Fruit fly (Drosophila melanogaster) whole organism, embryonic: Measurements from ENCODE around the gene Lmpt.

Experiments used
- BEAF-32 ChIP-seq: fragments of 200-800 bp; sonication (Bioruptor generic); optimal IDR thresholded peaks from 3 replicates; lab custom pipeline; 2017; ENCODE audit warnings: missing biosample characterization, missing genetic modification characterization, mild to moderate bottlenecking, moderate library complexity, missing genetic modification reagents
- CG10267 ChIP-seq: fragments of 200-800 bp; sonication (Bioruptor generic); optimal IDR thresholded peaks from 2 replicates; lab custom pipeline; 2018; ENCODE audit warnings: missing biosample characterization, mild to moderate bottlenecking, missing genetic modification characterization, moderate library complexity
- CG10274 ChIP-seq: fragments of 200-800 bp; sonication (Bioruptor generic); optimal IDR thresholded peaks from 3 replicates; lab custom pipeline; 2017; ENCODE audit warnings: missing biosample characterization, mild to moderate bottlenecking, missing genetic modification characterization
- CG10366 ChIP-seq: fragments of 200-800 bp; sonication (Bioruptor generic); IDR thresholded peaks from 2 replicates; pipeline ENCODE4 v1.3.6; 2022; ENCODE audit warnings: missing biosample characterization, missing genetic modification characterization
- CG10959 ChIP-seq: fragments of 200-800 bp; sonication (Bioruptor generic); IDR thresholded peaks from 2 replicates; pipeline ENCODE4 v1.3.6; 2022; ENCODE audit warnings: missing biosample characterization, missing genetic modification characterization
- CG11247 ChIP-seq: fragments of 200-800 bp; sonication (Bioruptor generic); IDR thresholded peaks from 2 replicates; pipeline ENCODE4 v1.3.6; 2022; ENCODE audit warnings: missing biosample characterization, missing genetic modification characterization
- CG11696 ChIP-seq: fragments of 200-800 bp; sonication (Bioruptor generic); IDR thresholded peaks from 2 replicates; pipeline ENCODE4 v1.3.6; 2022; ENCODE audit warnings: missing biosample characterization, missing genetic modification characterization
- CG13296 ChIP-seq: fragments of 200-800 bp; sonication (Bioruptor generic); optimal IDR thresholded peaks from 3 replicates; lab custom pipeline; 2018; ENCODE audit warnings: missing biosample characterization, mild to moderate bottlenecking, missing genetic modification characterization
- CG14014 ChIP-seq: fragments of 200-800 bp; sonication (Bioruptor generic); IDR thresholded peaks from 2 replicates; pipeline ENCODE4 v1.3.6; 2022; ENCODE audit warnings: missing biosample characterization, missing genetic modification characterization
- CG15696 ChIP-seq: fragments of 200-800 bp; sonication (Bioruptor generic); optimal IDR thresholded peaks from 2 replicates; lab custom pipeline; 2019; ENCODE audit warnings: missing biosample characterization, mild to moderate bottlenecking, missing genetic modification characterization, moderate library complexity
- CG1603 ChIP-seq: fragments of 200-800 bp; sonication (Bioruptor generic); optimal IDR thresholded peaks from 2 replicates; lab custom pipeline; 2019; ENCODE audit warnings: missing biosample characterization, mild to moderate bottlenecking, missing genetic modification characterization, moderate library complexity
- CG17328 ChIP-seq: fragments of 200-800 bp; sonication (Bioruptor generic); IDR thresholded peaks from 2 replicates; pipeline ENCODE4 v1.3.6; 2022; ENCODE audit warnings: missing biosample characterization, missing genetic modification characterization
- CG3065 ChIP-seq: fragments of 200-800 bp; sonication (Bioruptor generic); optimal IDR thresholded peaks from 2 replicates; lab custom pipeline; 2016; ENCODE audit warnings: missing biosample characterization, missing genetic modification characterization
- CG31365 ChIP-seq: fragments of 200-800 bp; sonication (Bioruptor generic); optimal IDR thresholded peaks from 2 replicates; lab custom pipeline; 2018; ENCODE audit warnings: missing biosample characterization, mild to moderate bottlenecking, missing genetic modification characterization
- CG3726 ChIP-seq: fragments of 200-800 bp; sonication (Bioruptor generic); IDR thresholded peaks from 3 replicates; pipeline ENCODE4, ENCODE4 v1.3.6; 2022; ENCODE audit warnings: missing biosample characterization, missing genetic modification characterization
- CG43689 ChIP-seq: fragments of 200-800 bp; sonication (Bioruptor generic); IDR thresholded peaks from 2 replicates; pipeline ENCODE4 v1.3.6; 2022; ENCODE audit warnings: missing biosample characterization, missing genetic modification characterization
- CG5180 ChIP-seq: fragments of 200-800 bp; sonication (Bioruptor generic); optimal IDR thresholded peaks from 3 replicates; lab custom pipeline; 2017; ENCODE audit warnings: missing biosample characterization, missing genetic modification characterization, mild to moderate bottlenecking, moderate library complexity, missing genetic modification reagents
- CG6272 ChIP-seq: fragments of 200-800 bp; sonication (Bioruptor generic); IDR thresholded peaks from 2 replicates; pipeline ENCODE4 v1.3.6; 2022; ENCODE audit warnings: missing biosample characterization, missing genetic modification characterization
- CG6654 ChIP-seq: fragments of 200-800 bp; sonication (Bioruptor generic); optimal IDR thresholded peaks from 2 replicates; lab custom pipeline; 2017; ENCODE audit warnings: missing biosample characterization, mild to moderate bottlenecking, missing genetic modification characterization
- CG7786 ChIP-seq: fragments of 200-800 bp; sonication (Bioruptor generic); optimal IDR thresholded peaks from 2 replicates; lab custom pipeline; 2016; ENCODE audit warnings: missing biosample characterization, missing genetic modification characterization
- CG8765 ChIP-seq: fragments of 200-800 bp; sonication (Bioruptor generic); IDR thresholded peaks from 2 replicates; pipeline ENCODE4 v1.3.6; 2022; ENCODE audit warnings: missing biosample characterization, missing genetic modification characterization
- CG9932 ChIP-seq: fragments of 200-800 bp; sonication (Bioruptor generic); IDR thresholded peaks from 2 replicates; pipeline ENCODE4 v1.3.6; 2022; ENCODE audit warnings: missing biosample characterization, missing genetic modification characterization
- Eip74EF ChIP-seq, 2 experiments: fragments of 200-800 bp in 1 of 2; fragments of >200 bp in 1 of 2; sonication (Bioruptor generic) in 1 of 2; optimal IDR thresholded peaks; 2 replicates each; lab custom pipeline; 2017 to 2019; ENCODE audit warnings: missing biosample characterization in 2 of 2, missing genetic modification characterization in 2 of 2, mild to moderate bottlenecking in 1 of 2, moderate library complexity in 1 of 2
- Ets65A ChIP-seq: fragments of 200-800 bp; sonication (Bioruptor generic); peaks from one replicate; lab custom pipeline; 2016; ENCODE audit warnings: missing biosample characterization, missing genetic modification characterization
- GATAe ChIP-seq: fragments of 200-800 bp; sonication (Bioruptor generic); conservative IDR thresholded peaks from 2 replicates; pipeline ENCODE4 v1.3.6; 2022; ENCODE audit warnings: missing biosample characterization, missing genetic modification characterization
- Opbp ChIP-seq: fragments of 200-800 bp; sonication (Bioruptor generic); IDR thresholded peaks from 3 replicates; pipeline ENCODE4 v1.3.6; 2022; ENCODE audit warnings: missing biosample characterization, missing genetic modification characterization; ENCODE audit not compliant: partially characterized antibody
- ac ChIP-seq: fragments of 200-800 bp; sonication (Bioruptor generic); optimal IDR thresholded peaks from 3 replicates; lab custom pipeline; 2017; ENCODE audit warnings: missing biosample characterization, mild to moderate bottlenecking, missing genetic modification characterization
- al ChIP-seq: fragments of 200-800 bp; sonication (Bioruptor generic); IDR thresholded peaks from 2 replicates; pipeline ENCODE4 v1.3.6; 2022; ENCODE audit warnings: missing biosample characterization, missing genetic modification characterization
- cato ChIP-seq: fragments of 200-800 bp; sonication (Bioruptor generic); optimal IDR thresholded peaks from 2 replicates; lab custom pipeline; 2016; ENCODE audit warnings: missing biosample characterization, missing genetic modification characterization, borderline replicate concordance
- chinmo ChIP-seq: fragments of 200-800 bp; sonication (Bioruptor generic); IDR thresholded peaks from 4 replicates; pipeline ENCODE4 v1.3.6; 2022; ENCODE audit warnings: missing biosample characterization, missing genetic modification characterization; ENCODE audit not compliant: partially characterized antibody
- ci ChIP-seq: fragments of 200-800 bp; sonication (Bioruptor generic); IDR thresholded peaks from 3 replicates; pipeline ENCODE4 v1.3.6; 2022; ENCODE audit warnings: missing biosample characterization, missing genetic modification characterization
- croc ChIP-seq: fragments of 200-800 bp; sonication (Bioruptor generic); conservative IDR thresholded peaks from 3 replicates; pipeline ENCODE4 v1.3.6; 2022; ENCODE audit warnings: missing biosample characterization, missing genetic modification characterization
- hkb ChIP-seq, 2 experiments: fragments of 200-800 bp in 1 of 2; fragments of >200 bp in 1 of 2; sonication (Bioruptor generic) in 1 of 2; IDR thresholded peaks in 1 of 2; optimal IDR thresholded peaks in 1 of 2; 2 replicates each; pipeline versions ENCODE4 v1.3.6 to Lab custom; 2017 to 2022; ENCODE audit warnings: missing biosample characterization in 1 of 2, missing genetic modification characterization in 1 of 2
- jumu ChIP-seq: fragments of 200-800 bp; sonication (Bioruptor generic); optimal IDR thresholded peaks from 3 replicates; lab custom pipeline; 2016; ENCODE audit warnings: missing biosample characterization, missing genetic modification characterization
- kay ChIP-seq: fragments of 200-800 bp; sonication (Bioruptor generic); optimal IDR thresholded peaks from 2 replicates; lab custom pipeline; 2016; ENCODE audit warnings: missing biosample characterization, missing genetic modification characterization
- kni ChIP-seq: fragments of 200-800 bp; sonication (Bioruptor generic); optimal IDR thresholded peaks from 3 replicates; lab custom pipeline; 2017; ENCODE audit warnings: mild to moderate bottlenecking, missing biosample characterization, missing genetic modification reagents, missing genetic modification characterization
- lmd ChIP-seq: fragments of 200-800 bp; sonication (Bioruptor generic); IDR thresholded peaks from 2 replicates; pipeline ENCODE4 v1.3.6; 2022; ENCODE audit warnings: missing biosample characterization, missing genetic modification characterization
- maf-S ChIP-seq: fragments of 200-800 bp; sonication (Bioruptor generic); optimal IDR thresholded peaks from 2 replicates; lab custom pipeline; 2016; ENCODE audit warnings: missing biosample characterization, missing genetic modification characterization
- pum ChIP-seq: fragments of 200-800 bp; sonication (Bioruptor generic); optimal IDR thresholded peaks from 2 replicates; lab custom pipeline; 2016; ENCODE audit warnings: missing biosample characterization, missing genetic modification characterization
- pzg ChIP-seq: fragments of 200-800 bp; sonication (Bioruptor generic); optimal IDR thresholded peaks from 3 replicates; lab custom pipeline; 2018; ENCODE audit warnings: missing biosample characterization, mild to moderate bottlenecking, missing genetic modification characterization, moderate library complexity
- scrt ChIP-seq: fragments of 200-800 bp; sonication (Bioruptor generic); optimal IDR thresholded peaks from 2 replicates; lab custom pipeline; 2018; ENCODE audit warnings: missing biosample characterization, mild to moderate bottlenecking, missing genetic modification characterization, moderate library complexity
- sens-2 ChIP-seq: fragments of 200-800 bp; sonication (Bioruptor generic); IDR thresholded peaks from 2 replicates; pipeline ENCODE4 v1.3.6; 2022; ENCODE audit warnings: missing biosample characterization, missing genetic modification characterization
- seq ChIP-seq: fragments of 200-800 bp; sonication (Bioruptor generic); IDR thresholded peaks from 2 replicates; pipeline ENCODE4 v1.3.6; 2022; ENCODE audit warnings: missing biosample characterization, missing genetic modification characterization
- so ChIP-seq: fragments of 200-800 bp; sonication (Bioruptor generic); IDR thresholded peaks from 3 replicates; pipeline ENCODE4 v1.3.6; 2022; ENCODE audit warnings: missing biosample characterization, missing genetic modification characterization
- sug ChIP-seq: fragments of 200-800 bp; optimal IDR thresholded peaks from 2 replicates; lab custom pipeline; 2019; ENCODE audit warnings: missing biosample characterization, mild to moderate bottlenecking, missing genetic modification characterization, moderate library complexity
- toy ChIP-seq: fragments of 200-800 bp; sonication (Bioruptor generic); IDR thresholded peaks from 2 replicates; pipeline ENCODE4 v1.3.6; 2022; ENCODE audit warnings: missing biosample characterization, missing genetic modification characterization
- tx ChIP-seq: fragments of 200-800 bp; sonication (Bioruptor generic); optimal IDR thresholded peaks from 2 replicates; lab custom pipeline; 2016; ENCODE audit warnings: missing biosample characterization, missing genetic modification characterization
- unpg ChIP-seq: fragments of 200-800 bp; sonication (Bioruptor generic); optimal IDR thresholded peaks from 3 replicates; lab custom pipeline; 2018; ENCODE audit warnings: missing biosample characterization, mild to moderate bottlenecking, missing genetic modification characterization, moderate library complexity
- zen ChIP-seq: fragments of 200-800 bp; sonication (Bioruptor generic); optimal IDR thresholded peaks from 3 replicates; lab custom pipeline; 2018; ENCODE audit warnings: missing biosample characterization, mild to moderate bottlenecking, missing genetic modification characterization, moderate library complexity

Lmpt gene

dm6 chr3L:16890650-16891336 is 25.7 kb downstream of the Lmpt start (continued):
- peak; percentile 38; the same call in 1 of the 2 replicates for TF ChIP-seq al (GFP tag; lab: Robert Waterston, UW)
- TF ChIP-seq CG14014 (GFP tag; lab: Robert Waterston, UW): peak; percentile 85
- no peak for TF ChIP-seq BEAF-32 (GFP tag; lab: Kevin White, UChicago)
- peak; percentile 63; the same call in 1 of the 2 replicates for TF ChIP-seq toy (GFP tag; lab: Robert Waterston, UW)
- peak; percentile 58 for TF ChIP-seq CG31365 (tag; lab: Kevin White, UChicago)
- peak; percentile 66 for TF ChIP-seq CG13296 (GFP tag; lab: Kevin White, UChicago)
- TF ChIP-seq CG10366: peak; percentile 95
- peak; percentile 75 for TF ChIP-seq CG11696
- peak; percentile 62 for TF ChIP-seq CG9932
- TF ChIP-seq unpg: peak; percentile 94
- peak; percentile 87 for TF ChIP-seq seq
- peak; percentile 81 for TF ChIP-seq CG6654 (GFP tag; lab: Kevin White, UChicago)
- peak; percentile 83 for TF ChIP-seq cato (GFP tag; lab: Kevin White, UChicago)
- TF ChIP-seq CG11247: peak; percentile 80
- peak; percentile 48 for TF ChIP-seq sug (tag; lab: Kevin White, UChicago)
- TF ChIP-seq chinmo (GFP tag; lab: Robert Waterston, UW): peak; percentile 99
- TF ChIP-seq ci (GFP tag; lab: Robert Waterston, UW): peak; percentile 98
- TF ChIP-seq lmd: peak; percentile 90
- TF ChIP-seq CG3065 (GFP tag; lab: Kevin White, UChicago): peak; percentile 70
- TF ChIP-seq CG7786 (GFP tag; lab: Kevin White, UChicago): peak; percentile 79
- TF ChIP-seq CG1603 (tag; lab: Kevin White, UChicago): peak; percentile 95
- peak; percentile 81 for TF ChIP-seq CG5180 (GFP tag; lab: Kevin White, UChicago)
- peak; percentile 96 for TF ChIP-seq sens-2 (GFP tag; lab: Robert Waterston, UW)
- peak; percentile 82 for TF ChIP-seq zen (tag; lab: Kevin White, UChicago)
- peak; percentile 52 for TF ChIP-seq CG15696 (tag; lab: Kevin White, UChicago)
- peak; percentile 71 for TF ChIP-seq CG6272 (GFP tag; lab: Robert Waterston, UW)
- peak; percentile 96 for TF ChIP-seq Ets65A (GFP tag; lab: Kevin White, UChicago)
- peak; percentile 85 for TF ChIP-seq CG10267 (tag; lab: Kevin White, UChicago)
- TF ChIP-seq CG3726 (GFP tag; lab: Robert Waterston, UW): peak; percentile 86
- TF ChIP-seq CG10959: peak; percentile 89
- peak; percentile 76 for TF ChIP-seq scrt
- TF ChIP-seq CG8765: no peak
- TF ChIP-seq croc (GFP tag; lab: Robert Waterston, UW): peak; percentile 91
- TF ChIP-seq CG43689 (GFP tag; lab: Robert Waterston, UW): peak; percentile 52; the same call in 1 of the 2 replicates
- TF ChIP-seq CG10274 (GFP tag; lab: Kevin White, UChicago): peak; percentile 62
- TF ChIP-seq Opbp (GFP tag; lab: Robert Waterston, UW): 0 out of 3 replicates have a peak, but pooled peaks have one; percentile 31
- TF ChIP-seq ac: no peak
- no peak for TF ChIP-seq pzg (GFP tag; lab: Kevin White, UChicago)
- TF ChIP-seq kay: peak; percentile 68
- peak; percentile 93 for TF ChIP-seq so
- TF ChIP-seq pum (GFP tag; lab: Kevin White, UChicago): peak; percentile 89
- peak; percentile 98 for TF ChIP-seq kni (GFP tag; lab: Kevin White, UChicago)
- peak; percentile 96 for TF ChIP-seq CG17328
- TF ChIP-seq hkb (optimal IDR thresholded peaks at IDR 0.05; lab: Kevin White, UChicago): no peak
- TF ChIP-seq hkb (GFP tag; IDR thresholded peaks at IDR 0.05; lab: Robert Waterston, UW): peak; percentile 95
- peak; percentile 67 for TF ChIP-seq GATAe (GFP tag; lab: Robert Waterston, UW)
- TF ChIP-seq jumu (GFP tag; lab: Kevin White, UChicago): peak; percentile 86
- TF ChIP-seq Eip74EF (GFP tag; optimal IDR thresholded peaks at IDR 0.05; lab: Kevin White, UChicago): peak in 1 of 2 experiments; percentile 86
- TF ChIP-seq tx (GFP tag; lab: Kevin White, UChicago): peak; percentile 81
- peak; percentile 80 for TF ChIP-seq maf-S (GFP tag; lab: Kevin White, UChicago)
